Worm (Caenorhabditis elegans) whole organism, L4/young adult: ENCODE measurements around the gene F21D5.7.

Experiments
- W03F9.2 ChIP-seq: fragments of 150-350 bp; optimal IDR thresholded peaks from 2 replicates; lab custom pipeline; 2014; ENCODE audit warnings: missing biosample characterization, missing genetic modification characterization
- dao-5 ChIP-seq: sonication (generic microtip); optimal IDR thresholded peaks from 2 replicates; lab custom pipeline; 2016; ENCODE audit warnings: missing genotype, missing genetic modification characterization, moderate library complexity, missing compliant biosample characterization

DNA sequence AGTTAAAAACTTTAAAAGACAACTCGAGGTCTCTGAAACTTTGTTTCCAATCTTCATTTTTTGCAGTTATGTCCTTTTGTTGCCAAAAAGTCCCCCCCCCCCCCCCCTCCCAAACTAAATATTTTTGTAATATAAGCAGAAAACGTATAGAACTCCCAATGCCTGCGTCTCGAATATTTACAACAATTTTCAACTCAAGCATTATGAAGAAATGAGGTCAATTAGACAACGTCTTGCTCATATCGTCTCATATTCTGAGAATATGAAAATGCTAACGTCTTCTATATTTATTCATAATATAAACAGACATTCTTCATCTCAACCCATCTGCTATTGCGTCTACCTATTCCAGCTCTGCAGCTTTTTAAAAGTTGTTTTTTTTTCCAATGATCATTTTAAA, 25.4 kb downstream of the F21D5.7 start, which contains the start of gene H23L24.1:
- TF ChIP-seq W03F9.2 (no peak), dao-5 (no peak)
